Fruit fly (Drosophila melanogaster): ENCODE data around the gene CG5953.

dm6 chr2L:16491752-16492616 lies 40.7 kb downstream of the CG5953 start:
- no peak for TF ChIP-seq CG8478 (optimal IDR thresholded peaks at IDR 0.05)
- no peak for TF ChIP-seq usp (GFP tag; optimal IDR thresholded peaks at IDR 0.05)
- no peak for TF ChIP-seq psq (optimal IDR thresholded peaks at IDR 0.05)
- no peak for TF ChIP-seq Dll (optimal IDR thresholded peaks at IDR 0.05)
